Fruit fly (Drosophila melanogaster): ENCODE measurements around the gene kmr.

Gene kmr

DNA sequence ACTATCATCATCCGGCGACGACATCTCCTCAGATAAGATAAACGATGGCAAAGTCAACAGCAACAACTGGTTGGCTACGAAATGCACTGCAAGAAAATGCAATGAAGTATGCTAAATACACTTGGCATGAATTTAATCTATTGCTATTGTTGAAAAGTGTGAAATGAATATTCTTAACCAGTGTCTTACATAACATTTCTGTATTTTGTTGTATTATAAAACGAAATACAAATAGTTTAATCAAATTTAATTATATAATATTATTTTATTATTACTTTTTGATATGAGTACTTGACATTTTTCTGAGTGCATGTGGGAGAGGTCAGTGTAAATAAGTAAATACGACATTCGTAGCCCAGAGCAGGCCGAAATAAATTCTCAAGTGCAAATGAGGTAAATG, 1.5 kb upstream of the kmr start (continued):
- no peak for TF ChIP-seq lilli (GFP tag; optimal IDR thresholded peaks at IDR 0.05)
- no peak for TF ChIP-seq Dbx (GFP tag; IDR thresholded peaks at IDR 0.05)
- no peak for TF ChIP-seq fd64A (GFP tag; optimal IDR thresholded peaks at IDR 0.05)
- no peak for TF ChIP-seq pros (GFP tag; optimal IDR thresholded peaks at IDR 0.05)
- TF ChIP-seq pita (GFP tag; optimal IDR thresholded peaks at IDR 0.05), result no peak
- no peak for TF ChIP-seq CG14050 (GFP tag; IDR thresholded peaks at IDR 0.05)
- peak; percentile 20 for TF ChIP-seq CG18599 (GFP tag; optimal IDR thresholded peaks at IDR 0.05)
- TF ChIP-seq jing (GFP tag; optimal IDR thresholded peaks at IDR 0.05), result no peak
- no peak for TF ChIP-seq da (GFP tag; optimal IDR thresholded peaks at IDR 0.05)
- no peak for TF ChIP-seq emc (GFP tag; optimal IDR thresholded peaks at IDR 0.05)
- no peak for TF ChIP-seq disco-r (GFP tag; optimal IDR thresholded peaks at IDR 0.05)
- no peak for TF ChIP-seq CG8281 (tag; optimal IDR thresholded peaks at IDR 0.05)
- no peak for TF ChIP-seq CG4730 (GFP tag; IDR thresholded peaks at IDR 0.05)
- TF ChIP-seq cas (GFP tag; IDR thresholded peaks at IDR 0.05), result no peak
- no peak for TF ChIP-seq prd (optimal IDR thresholded peaks at IDR 0.05)
- TF ChIP-seq prd (GFP tag; IDR thresholded peaks at IDR 0.05), result peak; percentile 65; the same call in 2 of the 3 replicates
- TF ChIP-seq fd3F (GFP tag; optimal IDR thresholded peaks at IDR 0.05), result no peak
- TF ChIP-seq CG8359 (GFP tag; optimal IDR thresholded peaks at IDR 0.05; ENCODE audit: borderline replicate concordance), result peak; percentile 12
- TF ChIP-seq btn (GFP tag; optimal IDR thresholded peaks at IDR 0.05), result no peak
- TF ChIP-seq CG2712 (tag; optimal IDR thresholded peaks at IDR 0.05), result peak; percentile 75
- no peak for TF ChIP-seq MBD-R2 (GFP tag; IDR thresholded peaks at IDR 0.05)
- TF ChIP-seq Eip74EF (GFP tag; optimal IDR thresholded peaks at IDR 0.05), result no peak
- no peak for TF ChIP-seq chm (GFP tag; IDR thresholded peaks at IDR 0.05)
- TF ChIP-seq sens (GFP tag), result no peak
- no peak for TF ChIP-seq Jarid2 (GFP tag; optimal IDR thresholded peaks at IDR 0.05)
- TF ChIP-seq zfh1 (GFP tag; IDR thresholded peaks at IDR 0.05), result no peak
- peak; percentile 24 for TF ChIP-seq CG12104 (GFP tag; optimal IDR thresholded peaks at IDR 0.05)
- TF ChIP-seq en (GFP tag; optimal IDR thresholded peaks at IDR 0.05), result no peak
- peak in 1 of 2 experiments; percentile 32 for TF ChIP-seq Pdp1 (GFP tag; optimal IDR thresholded peaks at IDR 0.05)
- peak; percentile 27 for TF ChIP-seq CG2116 (GFP tag; optimal IDR thresholded peaks at IDR 0.05)
- peak; percentile 51 for TF ChIP-seq CG4424 (GFP tag; optimal IDR thresholded peaks at IDR 0.05)
- TF ChIP-seq ken (GFP tag; IDR thresholded peaks at IDR 0.05), result no peak
- no peak for TF ChIP-seq luna (GFP tag; optimal IDR thresholded peaks at IDR 0.05)
- TF ChIP-seq ara (GFP tag; IDR thresholded peaks at IDR 0.05), result no peak
- no peak for TF ChIP-seq org-1 (GFP tag; optimal IDR thresholded peaks at IDR 0.05)
- TF ChIP-seq nerfin-1 (tag; optimal IDR thresholded peaks at IDR 0.05), result peak; percentile 6
- no peak for TF ChIP-seq CG12744 (GFP tag; optimal IDR thresholded peaks at IDR 0.05)
- TF ChIP-seq Blimp-1 (GFP tag; optimal IDR thresholded peaks at IDR 0.05), result peak; percentile 57
- peak; percentile 32 for TF ChIP-seq CG9437 (GFP tag; optimal IDR thresholded peaks at IDR 0.05)
- TF ChIP-seq pnt (GFP tag; optimal IDR thresholded peaks at IDR 0.05), result no peak
- TF ChIP-seq onecut (GFP tag; IDR thresholded peaks at IDR 0.05), result no peak; the same call in 1 of the 2 replicates
- no peak for TF ChIP-seq Rx (GFP tag; IDR thresholded peaks at IDR 0.05)
- TF ChIP-seq CG11695 (GFP tag; IDR thresholded peaks at IDR 0.05), result no peak
- TF ChIP-seq CG4617 (GFP tag; optimal IDR thresholded peaks at IDR 0.05; ENCODE audit: borderline replicate concordance), result no peak
- TF ChIP-seq CG34224 (GFP tag; IDR thresholded peaks at IDR 0.05; ENCODE audit: partially characterized antibody), result no peak
- TF ChIP-seq nau (GFP tag; optimal IDR thresholded peaks at IDR 0.05), result peak; percentile 15
- no peak for TF ChIP-seq Awh (GFP tag; IDR thresholded peaks at IDR 0.05)
- TF ChIP-seq CG11456 (GFP tag; IDR thresholded peaks at IDR 0.05), result no peak
- TF ChIP-seq Lhr (GFP tag; optimal IDR thresholded peaks at IDR 0.05), result no peak
- TF ChIP-seq salm (tag; optimal IDR thresholded peaks at IDR 0.05), result no peak
- TF ChIP-seq Mad (GFP tag; optimal IDR thresholded peaks at IDR 0.05), result no peak
- TF ChIP-seq slbo (GFP tag; IDR thresholded peaks at IDR 0.05), result no peak
